Fruit fly (Drosophila melanogaster) whole organism, wandering third instar larva: ENCODE data around the gene CG8300.

ENCODE experiments used
- Abd-B ChIP-seq: fragments of >200 bp; optimal IDR thresholded peaks from 2 replicates; lab custom pipeline; 2017; ENCODE audit warnings: missing biosample characterization, missing genetic modification characterization
- CG32264 ChIP-seq: fragments of 200-800 bp; sonication (Bioruptor generic); optimal IDR thresholded peaks from 2 replicates; lab custom pipeline; 2016; ENCODE audit warnings: missing biosample characterization, missing genetic modification characterization
- CG9705 ChIP-seq: fragments of 200-800 bp; sonication (Bioruptor generic); optimal IDR thresholded peaks from 2 replicates; lab custom pipeline; 2018; ENCODE audit warnings: missing biosample characterization, mild to moderate bottlenecking, missing genetic modification characterization
- CrebA ChIP-seq: fragments of 200-800 bp; sonication (Bioruptor generic); optimal IDR thresholded peaks from 2 replicates; lab custom pipeline; 2016; ENCODE audit warnings: missing biosample characterization, mild to moderate bottlenecking, missing genetic modification characterization, borderline replicate concordance
- Dfd ChIP-seq: fragments of >200 bp; optimal IDR thresholded peaks from 2 replicates; lab custom pipeline; 2017; ENCODE audit warnings: missing biosample characterization, missing genetic modification characterization
- Dif ChIP-seq: fragments of 200-275, 200-300 bp; sonication (Bioruptor generic); optimal IDR thresholded peaks from 2 replicates; lab custom pipeline; 2018; ENCODE audit warnings: missing biosample characterization, missing genetic modification characterization; ENCODE audit not compliant: partially characterized antibody
- GATAd ChIP-seq: sonication (Bioruptor generic); optimal IDR thresholded peaks from 2 replicates; lab custom pipeline; 2016; ENCODE audit warnings: missing biosample characterization, missing genetic modification characterization
- HLH106 ChIP-seq: fragments of 200-800 bp; optimal IDR thresholded peaks from 3 replicates; lab custom pipeline; 2019; ENCODE audit warnings: missing biosample characterization, mild to moderate bottlenecking, missing genetic modification characterization, moderate library complexity
- Hnf4 ChIP-seq: fragments of 200-800 bp; sonication (Bioruptor generic); optimal IDR thresholded peaks from 2 replicates; lab custom pipeline; 2016; ENCODE audit warnings: missing biosample characterization, mild to moderate bottlenecking, missing genetic modification characterization
- Hr78 ChIP-seq: fragments of >200 bp; optimal IDR thresholded peaks from 2 replicates; lab custom pipeline; 2017; ENCODE audit warnings: missing biosample characterization, missing genetic modification characterization
- Hr83 ChIP-seq: fragments of 200-300 bp; sonication (Bioruptor generic); optimal IDR thresholded peaks from 2 replicates; lab custom pipeline; 2016; ENCODE audit warnings: missing biosample characterization, mild to moderate bottlenecking, missing genetic modification characterization, moderate library complexity; ENCODE audit not compliant: poor library complexity, severe bottlenecking
- Jra ChIP-seq: sonication (Bioruptor generic); optimal IDR thresholded peaks from 2 replicates; lab custom pipeline; 2016; ENCODE audit warnings: missing biosample characterization, missing genetic modification characterization
- Mio ChIP-seq: sonication (Bioruptor generic); optimal IDR thresholded peaks from 2 replicates; lab custom pipeline; 2016; ENCODE audit warnings: missing biosample characterization, missing genetic modification characterization
- Myc ChIP-seq: fragments of >200 bp; optimal IDR thresholded peaks from 2 replicates; lab custom pipeline; 2017
- N ChIP-seq: fragments of >200 bp; optimal IDR thresholded peaks from 2 replicates; lab custom pipeline; 2018; ENCODE audit warnings: missing biosample characterization, missing external identifiers, missing genetic modification characterization
- OdsH ChIP-seq: fragments of 200-800 bp; sonication (Bioruptor generic); optimal IDR thresholded peaks from 2 replicates; lab custom pipeline; 2016; ENCODE audit warnings: missing biosample characterization, mild to moderate bottlenecking, missing genetic modification characterization
- Rel ChIP-seq, 2 experiments: fragments of 200-800 bp; sonication (Bioruptor generic) in 1 of 2; optimal IDR thresholded peaks; 2 replicates in 1 of 2; 3 replicates in 1 of 2; lab custom pipeline; 2016 to 2019; ENCODE audit warnings: mild to moderate bottlenecking in 2 of 2, missing biosample characterization in 2 of 2, missing genetic modification characterization in 2 of 2, moderate library complexity in 1 of 2
- Sp1 ChIP-seq: fragments of 200-800 bp; sonication (Bioruptor generic); optimal IDR thresholded peaks from 3 replicates; lab custom pipeline; 2019; ENCODE audit warnings: missing biosample characterization, mild to moderate bottlenecking, missing genetic modification characterization, moderate library complexity
- Vsx2 ChIP-seq: fragments of 200-300, 225-300 bp; sonication (Bioruptor generic); optimal IDR thresholded peaks from 2 replicates; lab custom pipeline; 2018; ENCODE audit warnings: missing biosample characterization, missing genetic modification characterization; ENCODE audit not compliant: partially characterized antibody
- br ChIP-seq: fragments of 200-800 bp; sonication (Bioruptor generic); optimal IDR thresholded peaks from 2 replicates; lab custom pipeline; 2016; ENCODE audit warnings: missing biosample characterization, missing genetic modification characterization
- brk ChIP-seq: fragments of 200-800 bp; sonication (Bioruptor generic); optimal IDR thresholded peaks from 2 replicates; lab custom pipeline; 2016; ENCODE audit warnings: missing biosample characterization, mild to moderate bottlenecking, missing genetic modification characterization
- dl ChIP-seq, 2 experiments: fragments of 175-275, 200-275 bp in 1 of 2; fragments of 200-275 bp in 1 of 2; sonication (Bioruptor generic); optimal IDR thresholded peaks; lab custom pipeline; 2018; ENCODE audit warnings: mild to moderate bottlenecking in 2 of 2, missing biosample characterization in 2 of 2, missing genetic modification characterization in 2 of 2, moderate library complexity in 2 of 2; ENCODE audit not compliant: partially characterized antibody in 2 of 2, insufficient read depth in 1 of 2
- dmrt93B ChIP-seq: fragments of 200-800 bp; sonication (Bioruptor generic); optimal IDR thresholded peaks from 2 replicates; lab custom pipeline; 2018; ENCODE audit warnings: missing biosample characterization, mild to moderate bottlenecking, missing genetic modification characterization
- dsf ChIP-seq: sonication (Bioruptor generic); optimal IDR thresholded peaks from 2 replicates; lab custom pipeline; 2016; ENCODE audit warnings: missing biosample characterization, missing genetic modification characterization, borderline replicate concordance
- ey ChIP-seq: fragments of 200-800 bp; sonication (Bioruptor generic); optimal IDR thresholded peaks from 2 replicates; lab custom pipeline; 2016; ENCODE audit warnings: missing biosample characterization, missing genetic modification characterization
- foxo ChIP-seq, 2 experiments: fragments of 200-800 bp; sonication (Bioruptor generic); optimal IDR thresholded peaks; 2 replicates in 1 of 2; 3 replicates in 1 of 2; lab custom pipeline; 2016 to 2017; ENCODE audit warnings: missing biosample characterization in 2 of 2, missing genetic modification characterization in 2 of 2
- fru ChIP-seq: fragments of 200-800 bp; sonication (Bioruptor generic); optimal IDR thresholded peaks from 3 replicates; lab custom pipeline; 2016; ENCODE audit warnings: missing biosample characterization, mild to moderate bottlenecking, missing genetic modification characterization
- h ChIP-seq: fragments of 200-800 bp; sonication (Bioruptor generic); optimal IDR thresholded peaks from 3 replicates; lab custom pipeline; 2016; ENCODE audit warnings: missing biosample characterization, mild to moderate bottlenecking, missing genetic modification characterization
- jim ChIP-seq: fragments of 175-275, 200-325 bp; sonication (Bioruptor generic); optimal IDR thresholded peaks from 2 replicates; lab custom pipeline; 2016; ENCODE audit warnings: missing biosample characterization, mild to moderate bottlenecking, missing genetic modification characterization
- lola ChIP-seq: fragments of >200 bp; optimal IDR thresholded peaks from 2 replicates; lab custom pipeline; 2017; ENCODE audit warnings: missing biosample characterization, missing genetic modification characterization
- pan ChIP-seq: fragments of >200 bp; optimal IDR thresholded peaks from 2 replicates; lab custom pipeline; 2017
- psq ChIP-seq: fragments of 200-800 bp; sonication (Bioruptor generic); optimal IDR thresholded peaks from 3 replicates; lab custom pipeline; 2017; ENCODE audit warnings: missing biosample characterization, mild to moderate bottlenecking, missing genetic modification characterization, moderate library complexity
- rgr ChIP-seq: fragments of 200-800 bp; sonication (Bioruptor generic); optimal IDR thresholded peaks from 3 replicates; lab custom pipeline; 2016; ENCODE audit warnings: missing biosample characterization, mild to moderate bottlenecking, missing genetic modification characterization
- sage ChIP-seq: fragments of 200-800 bp; sonication (Bioruptor generic); optimal IDR thresholded peaks from 2 replicates; lab custom pipeline; 2016; ENCODE audit warnings: missing biosample characterization, mild to moderate bottlenecking, missing genetic modification characterization
- sv ChIP-seq: fragments of 200-800 bp; sonication (Bioruptor generic); optimal IDR thresholded peaks from 3 replicates; lab custom pipeline; 2016; ENCODE audit warnings: missing biosample characterization, missing genetic modification characterization
- tai ChIP-seq: sonication (Bioruptor generic); optimal IDR thresholded peaks from 2 replicates; lab custom pipeline; 2016; ENCODE audit warnings: missing biosample characterization, missing genetic modification characterization
- usp ChIP-seq: fragments of >200 bp; optimal IDR thresholded peaks from 2 replicates; lab custom pipeline; 2017; ENCODE audit warnings: missing biosample characterization, missing genetic modification characterization
- woc ChIP-seq: sonication (Bioruptor generic); optimal IDR thresholded peaks from 2 replicates; lab custom pipeline; 2016; ENCODE audit warnings: missing biosample characterization, mild to moderate bottlenecking, missing genetic modification characterization

The CG8300 gene

DNA sequence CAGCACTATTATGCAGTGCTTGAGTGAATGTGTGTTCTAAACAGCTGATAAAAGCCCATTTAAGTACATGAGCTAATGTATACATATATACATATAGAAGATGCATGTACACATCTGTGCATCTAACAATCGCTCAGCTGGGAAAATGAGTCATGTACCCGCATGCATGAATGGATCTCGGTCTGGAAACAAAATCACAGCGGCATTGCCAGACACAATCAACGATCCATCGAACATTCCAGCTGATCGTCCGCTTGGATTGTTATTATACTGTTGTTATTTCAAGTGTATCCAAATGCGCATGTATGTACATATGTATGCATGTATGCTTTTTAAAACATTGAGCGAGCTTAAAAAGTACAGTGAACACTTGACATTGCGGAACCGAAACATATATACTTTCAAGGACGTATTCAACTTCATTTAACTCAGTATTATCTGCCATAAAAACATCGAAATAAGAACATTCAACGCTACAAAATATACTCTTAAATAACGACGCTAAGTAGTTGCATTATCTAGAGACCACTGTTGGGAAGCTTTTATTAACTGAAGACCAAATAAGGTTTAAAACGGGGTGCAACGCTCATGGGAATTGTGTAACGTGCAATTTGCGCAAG, 9.3 kb upstream of the CG8300 start (continued):
- TF ChIP-seq brk (GFP tag; lab: Kevin White, UChicago) (peak; percentile 44), sv (GFP tag; lab: Kevin White, UChicago) (peak; percentile 55), Hr78 (GFP tag; lab: Kevin White, UChicago) (no peak), OdsH (peak; percentile 81), Rel (GFP tag; optimal IDR thresholded peaks at IDR 0.05; lab: Kevin White, UChicago) (peak; percentile 11), Rel (tag; optimal IDR thresholded peaks at IDR 0.05; lab: Kevin White, UChicago) (peak; percentile 75), N (no peak), h (peak; percentile 86), Myc (lab: Kevin White, UChicago) (no peak), jim (GFP tag; lab: Kevin White, UChicago) (no peak), dl (GFP tag; optimal IDR thresholded peaks at IDR 0.05; lab: Kevin White, UChicago; ENCODE audit: insufficient read depth in 1 of 2, partially characterized antibody in 2 of 2) (no peak), Dfd (GFP tag; lab: Kevin White, UChicago) (no peak), dsf (GFP tag; lab: Kevin White, UChicago) (peak; percentile 27)

DNA sequence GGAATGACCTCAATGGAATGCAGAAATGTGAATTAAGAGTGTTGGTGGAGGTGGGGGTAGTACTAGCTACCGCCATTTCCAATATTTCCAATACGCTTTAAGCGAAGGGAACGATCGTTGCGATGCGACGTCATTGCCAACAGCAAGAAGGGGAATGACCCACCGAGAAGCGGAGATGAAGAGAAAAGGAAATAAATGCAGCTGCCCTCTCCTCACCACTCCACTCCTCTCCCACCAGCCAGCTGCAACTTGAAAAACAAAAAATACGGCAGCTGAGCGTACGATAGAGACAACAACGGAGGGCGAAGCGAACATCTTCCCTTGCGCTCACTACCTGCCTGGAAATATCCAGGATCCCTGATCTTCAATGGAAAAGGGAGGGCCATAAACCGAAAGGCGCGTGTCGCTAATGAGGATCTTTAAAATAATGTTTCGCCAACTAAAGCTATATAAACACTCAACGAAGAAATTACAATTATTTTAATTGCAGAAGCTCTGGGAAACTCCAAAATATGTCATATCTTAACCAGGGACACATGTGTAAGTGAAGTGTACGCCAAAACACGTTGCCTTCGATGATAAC, 8.7 kb upstream of the CG8300 start:
- TF ChIP-seq dl (GFP tag; optimal IDR thresholded peaks at IDR 0.05; lab: Kevin White, UChicago; ENCODE audit: insufficient read depth in 1 of 2, partially characterized antibody in 2 of 2) = no peak
- no peak for TF ChIP-seq CG9705 (GFP tag; lab: Kevin White, UChicago)
- no peak for TF ChIP-seq rgr (GFP tag; lab: Kevin White, UChicago)
- TF ChIP-seq Dif (GFP tag; lab: Kevin White, UChicago) = no peak
- TF ChIP-seq sv (GFP tag; lab: Kevin White, UChicago) = no peak
- no peak for TF ChIP-seq Abd-B
- no peak for TF ChIP-seq dsf (GFP tag; lab: Kevin White, UChicago)
- TF ChIP-seq Jra = no peak
- TF ChIP-seq OdsH = no peak
- no peak for TF ChIP-seq Hr78 (GFP tag; lab: Kevin White, UChicago)
- no peak for TF ChIP-seq Hnf4 (GFP tag; lab: Kevin White, UChicago)
- no peak for TF ChIP-seq Mio (GFP tag; lab: Kevin White, UChicago)
- TF ChIP-seq Vsx2 (GFP tag; lab: Kevin White, UChicago) = no peak
- TF ChIP-seq HLH106 (tag; lab: Kevin White, UChicago) = no peak
- no peak for TF ChIP-seq brk (GFP tag; lab: Kevin White, UChicago)

DNA sequence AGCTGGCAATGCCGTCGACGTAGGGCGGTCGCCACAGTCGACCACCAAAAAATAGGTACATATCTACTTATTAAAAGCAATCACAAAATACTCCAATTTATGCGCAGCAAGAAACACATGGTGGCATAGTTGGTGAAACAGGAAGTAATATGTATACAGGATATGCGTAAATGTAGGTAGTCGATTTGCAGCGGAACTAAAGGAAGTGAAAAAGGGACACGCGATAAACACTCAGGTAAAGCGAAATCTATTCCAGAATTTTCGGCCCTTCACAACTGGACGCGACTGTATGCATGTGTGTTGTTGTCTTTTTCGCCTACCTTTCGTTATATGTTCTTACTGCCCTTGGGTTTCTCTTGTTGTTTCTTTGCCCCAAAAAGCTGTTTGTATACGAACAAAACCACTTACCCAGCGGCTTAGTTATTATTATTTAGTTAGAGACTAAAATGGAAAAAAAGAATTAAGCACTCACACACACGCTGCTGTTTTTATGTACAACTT, 8.1 kb upstream of the CG8300 start:
- peak; percentile 84 for TF ChIP-seq Sp1 (GFP tag; lab: Kevin White, UChicago)
- TF ChIP-seq psq (GFP tag; lab: Kevin White, UChicago) = peak; percentile 77
- no peak for TF ChIP-seq Dif (GFP tag; lab: Kevin White, UChicago)
- no peak for TF ChIP-seq dl (GFP tag; optimal IDR thresholded peaks at IDR 0.05; lab: Kevin White, UChicago; ENCODE audit: insufficient read depth in 1 of 2, partially characterized antibody in 2 of 2)
- TF ChIP-seq Jra = no peak
- peak; percentile 83 for TF ChIP-seq ey (GFP tag; lab: Kevin White, UChicago)
- no peak for TF ChIP-seq pan (lab: Kevin White, UChicago)
- TF ChIP-seq sage (GFP tag; lab: Kevin White, UChicago) = no peak
- TF ChIP-seq HLH106 (tag; lab: Kevin White, UChicago) = peak; percentile 86
- TF ChIP-seq Rel (GFP tag; optimal IDR thresholded peaks at IDR 0.05; lab: Kevin White, UChicago) = no peak
- TF ChIP-seq Rel (tag; optimal IDR thresholded peaks at IDR 0.05; lab: Kevin White, UChicago) = peak; percentile 46
- no peak for TF ChIP-seq lola (GFP tag; lab: Kevin White, UChicago)
- peak; percentile 18 for TF ChIP-seq CG32264 (GFP tag; lab: Kevin White, UChicago)
- no peak for TF ChIP-seq N
- TF ChIP-seq CG9705 (GFP tag; lab: Kevin White, UChicago) = peak; percentile 64
- peak; percentile 68 for TF ChIP-seq rgr (GFP tag; lab: Kevin White, UChicago)
- TF ChIP-seq Vsx2 (GFP tag; lab: Kevin White, UChicago) = no peak
- peak; percentile 76 for TF ChIP-seq h
- TF ChIP-seq Hnf4 (GFP tag; lab: Kevin White, UChicago) = peak; percentile 29
- TF ChIP-seq Hr78 (GFP tag; lab: Kevin White, UChicago) = no peak
- peak; percentile 70 for TF ChIP-seq dmrt93B (GFP tag; lab: Kevin White, UChicago)
- peak; percentile 86 for TF ChIP-seq br (GFP tag; lab: Kevin White, UChicago)
- no peak for TF ChIP-seq CrebA (GFP tag; lab: Kevin White, UChicago)
- TF ChIP-seq sv (GFP tag; lab: Kevin White, UChicago) = peak; percentile 74
- no peak for TF ChIP-seq tai (GFP tag; lab: Kevin White, UChicago)
- TF ChIP-seq GATAd (GFP tag; lab: Kevin White, UChicago) = no peak
- peak; percentile 78 for TF ChIP-seq woc (GFP tag; lab: Kevin White, UChicago)
- TF ChIP-seq OdsH = peak; percentile 73
- TF ChIP-seq brk (GFP tag; lab: Kevin White, UChicago) = no peak
- no peak for TF ChIP-seq Mio (GFP tag; lab: Kevin White, UChicago)
- no peak for TF ChIP-seq Hr83 (GFP tag; lab: Kevin White, UChicago)
- TF ChIP-seq Dfd (GFP tag; lab: Kevin White, UChicago) = no peak
- TF ChIP-seq foxo (GFP tag; optimal IDR thresholded peaks at IDR 0.05; lab: Kevin White, UChicago) = peak in 1 of 2 experiments; percentile 82
- TF ChIP-seq fru = peak; percentile 81
- TF ChIP-seq Abd-B = no peak
- TF ChIP-seq jim (GFP tag; lab: Kevin White, UChicago) = no peak
- no peak for TF ChIP-seq usp
- TF ChIP-seq dsf (GFP tag; lab: Kevin White, UChicago) = no peak
- TF ChIP-seq Myc (lab: Kevin White, UChicago) = no peak
